Fruit fly (Drosophila melanogaster): ENCODE data around the gene CG31633.

DNA sequence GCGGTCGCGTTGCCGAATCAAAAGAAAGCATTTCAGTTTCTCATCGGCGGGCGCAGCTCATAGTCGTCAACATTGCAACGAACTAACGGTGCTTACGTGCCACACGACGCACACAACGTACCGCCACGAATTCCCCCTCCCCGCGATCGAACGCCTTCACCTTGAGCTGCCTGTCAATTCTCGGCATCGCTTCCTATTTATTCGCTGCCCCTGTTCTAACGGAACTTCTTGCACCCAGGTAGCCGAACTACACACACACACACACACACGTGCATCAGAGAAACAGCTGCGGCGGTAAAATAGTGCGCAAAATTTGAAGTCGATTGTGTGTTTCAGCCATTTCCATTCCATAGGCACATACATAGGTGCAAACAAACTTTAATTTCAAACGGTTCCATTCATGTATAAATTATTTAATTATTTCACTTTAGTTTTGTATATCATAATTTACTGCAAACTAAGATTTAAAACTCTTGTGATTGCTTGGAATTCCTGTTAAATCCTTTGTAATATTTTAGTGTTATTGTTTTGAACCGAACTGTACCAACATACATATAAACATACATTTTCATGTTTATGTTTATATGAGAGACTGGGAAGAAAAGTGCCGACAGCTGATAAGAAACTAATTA is 44.6 kb downstream of the CG31633 start:
- TF ChIP-seq CG8478 (optimal IDR thresholded peaks at IDR 0.05) (no peak), usp (GFP tag; optimal IDR thresholded peaks at IDR 0.05) (no peak), Dll (optimal IDR thresholded peaks at IDR 0.05) (no peak), pan (optimal IDR thresholded peaks at IDR 0.05) (no peak)
